Worm (Caenorhabditis elegans): ENCODE measurements around the gene str-231.

DNA sequence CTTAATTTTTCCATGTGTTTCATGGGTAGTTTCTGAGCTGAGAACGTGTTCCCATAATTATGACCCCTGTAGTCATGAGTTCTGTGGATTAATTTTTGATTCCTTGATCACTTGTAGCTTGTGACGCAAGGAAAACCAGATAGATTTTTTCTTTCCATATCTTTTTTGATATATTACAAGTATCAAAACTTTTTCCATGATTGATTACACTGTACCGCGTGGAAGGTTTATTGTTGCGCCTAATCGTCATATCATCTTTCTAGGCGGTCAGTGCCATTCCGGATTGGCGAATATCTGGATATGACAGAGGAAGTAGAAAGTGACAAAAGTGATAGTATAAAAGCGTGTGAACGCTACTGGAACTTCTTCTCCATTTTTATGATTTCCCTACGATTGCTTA, 39.2 kb upstream of the str-231 start, which contains the start of gene ZK285.2:
- TF ChIP-seq him-1 (tag; optimal IDR thresholded peaks at IDR 0.05), result no peak
- no peak for TF ChIP-seq dao-5 (tag; optimal IDR thresholded peaks at IDR 0.05)
- no peak for TF ChIP-seq W03F9.2 (tag; optimal IDR thresholded peaks at IDR 0.05)
